Worm (Caenorhabditis elegans): ENCODE measurements around the gene ncx-1.

ncx-1 gene

DNA sequence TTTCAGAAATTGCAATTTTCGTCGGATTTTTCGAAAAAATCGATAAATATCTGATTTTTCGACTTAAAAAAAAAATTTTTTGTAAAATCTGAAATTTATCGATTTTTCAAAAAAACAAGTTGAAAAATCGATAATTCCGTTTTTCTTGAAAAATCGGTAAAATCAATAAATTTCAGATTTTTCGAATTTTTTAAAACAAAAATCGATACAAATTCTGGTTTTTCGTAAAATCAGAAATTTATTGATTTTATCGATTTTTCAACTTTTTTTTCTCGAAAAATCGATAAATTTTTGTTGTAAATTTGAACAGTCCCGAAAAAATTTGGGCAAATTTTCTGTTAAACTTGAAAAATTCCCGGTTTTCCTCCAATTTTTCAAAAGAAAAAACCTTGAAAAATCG is 16.1 kb downstream of the ncx-1 start:
- TF ChIP-seq nhr-12 (tag; optimal IDR thresholded peaks at IDR 0.05) (no peak), ceh-28 (tag; optimal IDR thresholded peaks at IDR 0.05) (peak; percentile 94)

DNA sequence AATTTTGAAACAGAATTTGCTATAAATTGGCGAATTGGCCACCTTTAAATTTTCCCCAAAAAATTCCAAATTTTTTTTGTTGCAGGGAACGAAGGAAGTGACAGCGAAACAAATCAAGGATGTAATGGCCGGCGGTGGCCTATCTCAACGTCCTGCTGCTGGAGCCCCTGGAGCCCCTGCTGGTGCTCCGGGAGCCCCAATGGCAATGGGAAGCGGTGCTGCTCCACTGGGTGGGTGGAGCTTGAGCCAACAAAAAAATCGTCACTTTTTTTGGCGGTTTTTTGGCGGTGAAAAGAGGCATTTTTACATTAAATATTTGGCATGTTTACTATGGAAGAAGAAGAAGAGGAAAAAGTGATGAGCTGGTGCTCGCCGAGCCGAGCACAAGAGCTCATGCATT is 23.3 kb downstream of the ncx-1 start:
- TF ChIP-seq ceh-28 (tag; optimal IDR thresholded peaks at IDR 0.05) = no peak
- no peak for TF ChIP-seq unc-62 (GFP tag; optimal IDR thresholded peaks at IDR 0.05)

DNA sequence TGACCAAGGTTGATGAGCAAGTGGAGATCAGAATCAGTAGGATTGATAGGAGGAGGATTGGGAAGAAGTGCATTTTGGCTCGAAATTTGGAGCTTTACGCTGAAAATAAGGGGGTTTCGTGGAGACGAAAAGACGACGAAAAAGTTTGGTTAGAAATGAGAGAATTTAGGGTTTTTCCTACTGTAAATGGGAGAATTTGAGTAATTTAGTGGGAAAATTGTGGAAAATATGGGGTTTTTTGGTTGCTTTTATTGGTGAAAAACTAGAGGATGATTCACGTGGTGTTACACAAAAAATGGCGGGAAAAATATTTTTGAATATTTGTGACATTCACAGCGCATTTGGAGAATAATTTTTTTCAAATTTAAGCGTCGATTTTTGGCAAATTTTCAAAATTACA is 25.6 kb downstream of the ncx-1 start, which contains the start of gene nlp-69:
Gene nlp-69, minus strand, starts transcription at position 101 of the 400 bp plus-strand sequence.
- no peak for TF ChIP-seq ceh-28 (tag; optimal IDR thresholded peaks at IDR 0.05)

- TF ChIP-seq hmg-11 (tag; optimal IDR thresholded peaks at IDR 0.05) (no peak), ceh-16 (tag; optimal IDR thresholded peaks at IDR 0.05) (no peak), nhr-28 (tag; optimal IDR thresholded peaks at IDR 0.05) (no peak), lsy-12 (tag; optimal IDR thresholded peaks at IDR 0.05) (no peak)
Measured at ce11 chrV:20093940-20094339, 26.5 kb downstream of the ncx-1 start.

ce11 chrV:20090698-20091313 is 29.7 kb downstream of the ncx-1 start, which contains the start of the genes dcs-1 and sec-23:
Gene dcs-1 (minus strand): TSS chrV:20090743.
Gene sec-23 (plus strand): TSS chrV:20091263.
- no peak for TF ChIP-seq ceh-28 (tag; optimal IDR thresholded peaks at IDR 0.05)
- no peak for TF ChIP-seq jun-1 (tag; optimal IDR thresholded peaks at IDR 0.05)
- TF ChIP-seq nhr-28 (tag; optimal IDR thresholded peaks at IDR 0.05) = no peak
- TF ChIP-seq daf-12 (tag; optimal IDR thresholded peaks at IDR 0.05) = no peak
- TF ChIP-seq lin-39 (tag; optimal IDR thresholded peaks at IDR 0.05) = no peak
- TF ChIP-seq ztf-11 (tag; optimal IDR thresholded peaks at IDR 0.05) = no peak
- no peak for TF ChIP-seq nhr-23 (tag; optimal IDR thresholded peaks at IDR 0.05)
- no peak for TF ChIP-seq ama-1 (optimal IDR thresholded peaks at IDR 0.05)
- no peak for TF ChIP-seq nhr-12 (tag; optimal IDR thresholded peaks at IDR 0.05)
- peak; percentile 32 for TF ChIP-seq pha-4 (tag; optimal IDR thresholded peaks at IDR 0.05)
- TF ChIP-seq nhr-11 (tag; optimal IDR thresholded peaks at IDR 0.05) = no peak
- TF ChIP-seq mdl-1 (tag; optimal IDR thresholded peaks at IDR 0.05) = no peak
- TF ChIP-seq eor-1 (tag; optimal IDR thresholded peaks at IDR 0.05) = no peak
- no peak for TF ChIP-seq zag-1 (tag; optimal IDR thresholded peaks at IDR 0.05)
- TF ChIP-seq lin-15B (tag; optimal IDR thresholded peaks at IDR 0.05) = peak; percentile 28
- TF ChIP-seq ceh-16 (tag; optimal IDR thresholded peaks at IDR 0.05) = no peak
- no peak for TF ChIP-seq aly-2 (tag; optimal IDR thresholded peaks at IDR 0.05)
- no peak for TF ChIP-seq fos-1 (tag; optimal IDR thresholded peaks at IDR 0.05)
- TF ChIP-seq tbx-2 (tag; optimal IDR thresholded peaks at IDR 0.05) = no peak
- peak; percentile 15 for TF ChIP-seq hmg-11 (tag; optimal IDR thresholded peaks at IDR 0.05)
- TF ChIP-seq elt-3 (tag; optimal IDR thresholded peaks at IDR 0.05) = no peak
- TF ChIP-seq nhr-25 (tag; optimal IDR thresholded peaks at IDR 0.05) = no peak
- no peak for TF ChIP-seq elt-2 (tag; optimal IDR thresholded peaks at IDR 0.05)
- TF ChIP-seq lsy-12 (tag; optimal IDR thresholded peaks at IDR 0.05) = no peak
- no peak for TF ChIP-seq R02D3.7 (tag; optimal IDR thresholded peaks at IDR 0.05)
- TF ChIP-seq nhr-76 (tag; optimal IDR thresholded peaks at IDR 0.05) = no peak
- TF ChIP-seq egl-27 (tag; optimal IDR thresholded peaks at IDR 0.05) = no peak

DNA sequence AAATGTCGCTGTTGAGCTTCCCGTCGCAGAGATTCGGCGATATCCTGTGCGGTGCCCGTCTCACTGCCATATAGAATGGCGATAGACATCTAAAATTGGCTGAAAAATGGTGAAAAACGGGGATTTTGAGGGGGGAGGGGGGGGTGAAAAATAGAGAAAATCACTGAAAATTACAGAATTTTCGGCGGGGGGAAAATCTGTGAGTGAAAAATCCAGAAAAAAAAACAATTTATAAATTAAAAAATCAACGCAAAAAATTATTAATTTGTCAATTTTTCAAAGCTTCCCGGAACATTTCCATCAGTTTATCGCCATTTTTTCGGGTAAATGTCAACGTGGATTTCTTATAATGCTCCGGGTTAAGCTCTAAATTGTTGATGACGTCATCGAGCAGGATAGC is 32.8 kb downstream of the ncx-1 start, which contains the start of gene fre-1:
Gene fre-1, minus strand, starts transcription at position 101 of the 400 bp plus-strand sequence.
- TF ChIP-seq nhr-237 (tag; optimal IDR thresholded peaks at IDR 0.05) (no peak), skn-1 (tag; optimal IDR thresholded peaks at IDR 0.05) (no peak), fkh-2 (tag; optimal IDR thresholded peaks at IDR 0.05) (no peak), lin-39 (tag; optimal IDR thresholded peaks at IDR 0.05) (no peak), tbx-2 (tag; optimal IDR thresholded peaks at IDR 0.05) (no peak), hmg-11 (tag; optimal IDR thresholded peaks at IDR 0.05) (no peak), nhr-28 (tag; optimal IDR thresholded peaks at IDR 0.05) (no peak), daf-12 (tag; optimal IDR thresholded peaks at IDR 0.05) (no peak), nfya-1 (tag; optimal IDR thresholded peaks at IDR 0.05; ENCODE audit: insufficient read depth) (no peak), elt-2 (tag; optimal IDR thresholded peaks at IDR 0.05) (no peak), nhr-23 (tag; optimal IDR thresholded peaks at IDR 0.05) (no peak), fkh-10 (GFP tag; optimal IDR thresholded peaks at IDR 0.05) (no peak), ztf-11 (tag; optimal IDR thresholded peaks at IDR 0.05) (no peak), sea-2 (GFP tag; optimal IDR thresholded peaks at IDR 0.05) (no peak), unc-62 (GFP tag; optimal IDR thresholded peaks at IDR 0.05) (no peak), ceh-16 (tag; optimal IDR thresholded peaks at IDR 0.05) (no peak), nhr-12 (tag; optimal IDR thresholded peaks at IDR 0.05) (no peak), mml-1 (tag; optimal IDR thresholded peaks at IDR 0.05) (no peak), nhr-25 (tag; optimal IDR thresholded peaks at IDR 0.05) (no peak), pqm-1 (tag; optimal IDR thresholded peaks at IDR 0.05) (no peak)
